Fruit fly (Drosophila melanogaster): ENCODE data around the gene CG6071.
A peak's percentile ranks its signal among the peaks of the same experiment; 100 is the strongest.

The CG6071 gene

DNA sequence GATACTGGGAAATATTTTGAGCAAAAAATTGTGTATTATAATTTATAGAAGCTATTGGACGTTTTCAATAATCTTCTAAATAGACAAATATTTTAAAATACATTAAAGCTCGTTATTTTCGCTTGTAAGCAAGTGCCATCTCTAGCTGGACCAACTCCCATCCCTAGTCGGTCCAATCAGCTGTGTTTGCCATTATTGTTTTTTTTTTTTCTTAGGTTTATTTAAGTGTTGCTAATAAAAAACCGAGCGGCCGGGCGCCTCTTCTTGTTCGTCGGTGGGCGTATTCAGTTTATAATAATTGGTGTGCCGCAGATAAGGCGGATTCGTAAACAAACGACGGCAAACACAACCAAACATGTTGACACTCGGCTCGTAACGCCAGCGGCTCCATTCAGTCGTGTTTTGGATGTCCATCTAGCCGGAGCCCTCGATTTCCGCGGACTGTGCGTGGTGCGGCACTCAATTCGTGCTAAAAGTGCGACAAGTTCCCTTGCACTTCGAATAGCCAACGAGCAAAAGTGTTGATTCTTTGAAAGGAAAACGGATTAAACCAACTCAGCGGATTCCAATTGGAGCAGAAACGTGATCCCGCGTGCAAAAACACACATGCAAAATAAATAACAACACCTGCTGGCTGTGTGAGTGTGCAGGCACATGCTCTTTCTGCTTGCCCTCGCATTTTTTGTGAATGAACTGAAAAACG, 38.1 kb upstream of the CG6071 start, which contains the start of gene Sugb (continued):
- peak; percentile 83 for TF ChIP-seq MBD-R2 (GFP tag; IDR thresholded peaks at IDR 0.05)
- TF ChIP-seq cad (GFP tag; optimal IDR thresholded peaks at IDR 0.05), result no peak
- peak; percentile 3 for TF ChIP-seq en (GFP tag; optimal IDR thresholded peaks at IDR 0.05)
- no peak for TF ChIP-seq CG14965 (GFP tag; optimal IDR thresholded peaks at IDR 0.05; ENCODE audit: borderline replicate concordance)
- TF ChIP-seq CG11504 (tag; optimal IDR thresholded peaks at IDR 0.05), result peak; percentile 66
- no peak; the same call in 2 of the 3 replicates for TF ChIP-seq Optix (GFP tag; IDR thresholded peaks at IDR 0.05)
- peak; percentile 35 for TF ChIP-seq Bdp1 (GFP tag; optimal IDR thresholded peaks at IDR 0.05)
- TF ChIP-seq Trl (optimal IDR thresholded peaks at IDR 0.05), result no peak
- peak; percentile 4 for TF ChIP-seq Trl (GFP tag; optimal IDR thresholded peaks at IDR 0.05)
- TF ChIP-seq CG1832 (GFP tag; optimal IDR thresholded peaks at IDR 0.05), result no peak
- peak; percentile 8 for TF ChIP-seq CG15601 (tag; optimal IDR thresholded peaks at IDR 0.05)
- TF ChIP-seq Atf6 (GFP tag; IDR thresholded peaks at IDR 0.05), result peak; percentile 66; the same call in 1 of the 2 replicates
- no peak for TF ChIP-seq Kr (GFP tag; optimal IDR thresholded peaks at IDR 0.05)
- TF ChIP-seq CG18599 (GFP tag; optimal IDR thresholded peaks at IDR 0.05), result peak; percentile 83
- peak; percentile 27 for TF ChIP-seq Hmx (GFP tag; optimal IDR thresholded peaks at IDR 0.05)
- TF ChIP-seq ssp (GFP tag; IDR thresholded peaks at IDR 0.05), result 0 out of 2 replicates have a peak, but pooled peaks have one; percentile 12
- TF ChIP-seq Ets97D (GFP tag; optimal IDR thresholded peaks at IDR 0.05), result peak; percentile 54
- TF ChIP-seq CG16813 (GFP tag; IDR thresholded peaks at IDR 0.05; ENCODE audit: partially characterized antibody), result peak; percentile 52
- no peak for TF ChIP-seq Lpt (GFP tag; optimal IDR thresholded peaks at IDR 0.05)
- TF ChIP-seq Opbp (GFP tag; IDR thresholded peaks at IDR 0.05; ENCODE audit: partially characterized antibody), result peak; percentile 30; the same call in 1 of the 3 replicates
- peak; percentile 39 for TF ChIP-seq trem (tag; optimal IDR thresholded peaks at IDR 0.05)
- peak; percentile 66; the same call in 1 of the 3 replicates for TF ChIP-seq dysf (GFP tag; IDR thresholded peaks at IDR 0.05)
- no peak for TF ChIP-seq Nf-YA (GFP tag; IDR thresholded peaks at IDR 0.05)
- no peak for TF ChIP-seq CG8765 (GFP tag; IDR thresholded peaks at IDR 0.05)
- TF ChIP-seq otp (GFP tag; IDR thresholded peaks at IDR 0.05), result no peak
- peak; percentile 72 for TF ChIP-seq CG13424 (tag; optimal IDR thresholded peaks at IDR 0.05)
- peak; percentile 39 for TF ChIP-seq CG34376 (GFP tag; optimal IDR thresholded peaks at IDR 0.05)
- TF ChIP-seq CG4617 (GFP tag; optimal IDR thresholded peaks at IDR 0.05; ENCODE audit: borderline replicate concordance), result peak; percentile 52
- peak; percentile 61 for TF ChIP-seq CG3847 (GFP tag; IDR thresholded peaks at IDR 0.05)
- peak; percentile 56; the same call in 1 of the 2 replicates for TF ChIP-seq hbn (GFP tag; IDR thresholded peaks at IDR 0.05; ENCODE audit: partially characterized antibody)
- no peak for TF ChIP-seq CG11456 (GFP tag; IDR thresholded peaks at IDR 0.05)
- TF ChIP-seq CG10209 (GFP tag; optimal IDR thresholded peaks at IDR 0.05), result peak; percentile 36
- 0 out of 3 replicates have a peak, but pooled peaks have one; percentile 30 for TF ChIP-seq CG14050 (GFP tag; IDR thresholded peaks at IDR 0.05)
- peak; percentile 0 for TF ChIP-seq CG6254 (GFP tag; optimal IDR thresholded peaks at IDR 0.05)
- peak; percentile 26 for TF ChIP-seq Blimp-1 (GFP tag; optimal IDR thresholded peaks at IDR 0.05)
- peak; percentile 40 for TF ChIP-seq CG9609 (GFP tag; optimal IDR thresholded peaks at IDR 0.05)
- peak; percentile 50; the same call in 1 of the 2 replicates for TF ChIP-seq CG14014 (GFP tag; IDR thresholded peaks at IDR 0.05)
- TF ChIP-seq CG43689 (GFP tag; IDR thresholded peaks at IDR 0.05), result no peak
- TF ChIP-seq Sin3A (optimal IDR thresholded peaks at IDR 0.05), result no peak
- peak; percentile 57 for TF ChIP-seq Dek (tag; optimal IDR thresholded peaks at IDR 0.05)
- no peak for TF ChIP-seq danr (GFP tag; IDR thresholded peaks at IDR 0.05)
- peak; percentile 84 for TF ChIP-seq Dll (GFP tag; IDR thresholded peaks at IDR 0.05; ENCODE audit: partially characterized antibody)
- no peak for TF ChIP-seq CG12744 (GFP tag; optimal IDR thresholded peaks at IDR 0.05)
- TF ChIP-seq Rx (GFP tag; IDR thresholded peaks at IDR 0.05), result no peak; the same call in 1 of the 2 replicates
- TF ChIP-seq CG15479 (GFP tag; optimal IDR thresholded peaks at IDR 0.05), result no peak
- peak; percentile 58 for TF ChIP-seq CrebB (tag; optimal IDR thresholded peaks at IDR 0.05)
- peak; percentile 66 for TF ChIP-seq caup (GFP tag; optimal IDR thresholded peaks at IDR 0.05; ENCODE audit: severe bottlenecking)
- TF ChIP-seq CG3995 (GFP tag; optimal IDR thresholded peaks at IDR 0.05), result no peak
- peak; percentile 27; the same call in 1 of the 2 replicates for TF ChIP-seq ranshi (GFP tag; IDR thresholded peaks at IDR 0.05)
